Fruit fly (Drosophila melanogaster) whole organism, embryonic: ENCODE results near the gene loqs.

Source experiments
- Ada2b ChIP-seq: fragments of 200-800 bp; sonication (Bioruptor generic); IDR thresholded peaks from 2 replicates; pipeline ENCODE4 v1.3.6; 2022; ENCODE audit warnings: missing biosample characterization, missing genetic modification characterization
- Antp ChIP-seq: fragments of 200-800 bp; sonication (Bioruptor generic); optimal IDR thresholded peaks from 3 replicates; lab custom pipeline; 2016; ENCODE audit warnings: missing biosample characterization, missing genetic modification characterization
- Bgb ChIP-seq: fragments of 200-800 bp; sonication (Bioruptor generic); IDR thresholded peaks from 2 replicates; pipeline ENCODE4 v1.3.6; 2022; ENCODE audit warnings: missing biosample characterization, missing genetic modification characterization; ENCODE audit not compliant: partially characterized antibody
- CG10321 ChIP-seq: fragments of 200-800 bp; sonication (Bioruptor generic); IDR thresholded peaks from 2 replicates; pipeline ENCODE4 v1.3.6; 2022; ENCODE audit warnings: missing biosample characterization, missing genetic modification characterization
- CG10565 ChIP-seq: fragments of 200-800 bp; sonication (Bioruptor generic); optimal IDR thresholded peaks from 3 replicates; lab custom pipeline; 2016; ENCODE audit warnings: missing biosample characterization, mild to moderate bottlenecking, missing genetic modification characterization
- CG10654 ChIP-seq: fragments of 200-800 bp; sonication (Bioruptor generic); optimal IDR thresholded peaks from 2 replicates; lab custom pipeline; 2016; ENCODE audit warnings: missing biosample characterization, missing genetic modification characterization
- CG11085 ChIP-seq: fragments of 200-800 bp; sonication (Bioruptor generic); IDR thresholded peaks from 2 replicates; pipeline ENCODE4 v1.3.6; 2022; ENCODE audit warnings: missing biosample characterization, missing genetic modification characterization
- CG13287 ChIP-seq: fragments of 200-800 bp; sonication (Bioruptor generic); IDR thresholded peaks from 2 replicates; pipeline ENCODE4 v1.3.6; 2022; ENCODE audit warnings: missing biosample characterization, missing genetic modification characterization; ENCODE audit not compliant: partially characterized antibody
- CG13296 ChIP-seq: fragments of 200-800 bp; sonication (Bioruptor generic); optimal IDR thresholded peaks from 3 replicates; lab custom pipeline; 2018; ENCODE audit warnings: missing biosample characterization, mild to moderate bottlenecking, missing genetic modification characterization
- CG15601 ChIP-seq: fragments of 200-800 bp; sonication (Bioruptor generic); optimal IDR thresholded peaks from 3 replicates; lab custom pipeline; 2019; ENCODE audit warnings: missing biosample characterization, mild to moderate bottlenecking, missing genetic modification characterization, moderate library complexity
- CG17612 ChIP-seq: fragments of 200-800 bp; sonication (Bioruptor generic); IDR thresholded peaks from 2 replicates; pipeline ENCODE4 v1.3.6; 2022; ENCODE audit warnings: missing biosample characterization, missing genetic modification characterization
- CG2199 ChIP-seq: fragments of 200-800 bp; sonication (Bioruptor generic); IDR thresholded peaks from 3 replicates; pipeline ENCODE4 v1.3.6; 2022; ENCODE audit warnings: missing biosample characterization, missing genetic modification characterization
- CG2678 ChIP-seq: fragments of 200-800 bp; sonication (Bioruptor generic); optimal IDR thresholded peaks from 3 replicates; lab custom pipeline; 2019; ENCODE audit warnings: missing biosample characterization, mild to moderate bottlenecking, missing genetic modification characterization, moderate library complexity
- CG30020 ChIP-seq: fragments of 200-800 bp; optimal IDR thresholded peaks from 2 replicates; lab custom pipeline; 2019; ENCODE audit warnings: missing biosample characterization, mild to moderate bottlenecking, missing genetic modification characterization, moderate library complexity
- CG31441 ChIP-seq: fragments of 200-800 bp; sonication (Bioruptor generic); IDR thresholded peaks from 2 replicates; pipeline ENCODE4 v1.3.6; 2022; ENCODE audit warnings: missing biosample characterization, missing genetic modification characterization
- CG32767 ChIP-seq: fragments of 200-800 bp; sonication (Bioruptor generic); IDR thresholded peaks from 2 replicates; pipeline ENCODE4 v1.3.6; 2022; ENCODE audit warnings: missing biosample characterization, missing genetic modification characterization
- CG4707 ChIP-seq: fragments of 200-800 bp; sonication (Bioruptor generic); optimal IDR thresholded peaks from 2 replicates; lab custom pipeline; 2018; ENCODE audit warnings: missing biosample characterization, mild to moderate bottlenecking, missing genetic modification characterization, moderate library complexity
- CG6272 ChIP-seq: fragments of 200-800 bp; sonication (Bioruptor generic); IDR thresholded peaks from 2 replicates; pipeline ENCODE4 v1.3.6; 2022; ENCODE audit warnings: missing biosample characterization, missing genetic modification characterization
- CG6689 ChIP-seq: fragments of 200-800 bp; sonication (Bioruptor generic); IDR thresholded peaks from 2 replicates; pipeline ENCODE4 v1.3.6; 2022; ENCODE audit warnings: missing biosample characterization, missing genetic modification characterization
- CG6791 ChIP-seq: fragments of 200-800 bp; sonication (Bioruptor generic); IDR thresholded peaks from 3 replicates; pipeline ENCODE4 v1.3.6; 2022; ENCODE audit warnings: missing biosample characterization, missing genetic modification characterization; ENCODE audit not compliant: partially characterized antibody
- E2f1 ChIP-seq: fragments of 200-800 bp; sonication (Bioruptor generic); IDR thresholded peaks from 2 replicates; pipeline ENCODE4 v1.3.6; 2022; ENCODE audit warnings: missing biosample characterization, missing genetic modification characterization
- Fer1 ChIP-seq: fragments of 200-800 bp; sonication (Bioruptor generic); optimal IDR thresholded peaks from 2 replicates; lab custom pipeline; 2017; ENCODE audit warnings: missing biosample characterization, mild to moderate bottlenecking, missing genetic modification characterization
- Fer3 ChIP-seq: fragments of 200-800 bp; sonication (Bioruptor generic); optimal IDR thresholded peaks from 2 replicates; lab custom pipeline; 2018; ENCODE audit warnings: missing biosample characterization, mild to moderate bottlenecking, missing genetic modification characterization, moderate library complexity
- HLHmδ ChIP-seq: fragments of 200-800 bp; sonication (Bioruptor generic); optimal IDR thresholded peaks from 2 replicates; lab custom pipeline; 2018; ENCODE audit warnings: missing biosample characterization, mild to moderate bottlenecking, missing genetic modification characterization, moderate library complexity
- Kr ChIP-seq: fragments of 200-800 bp; sonication (Bioruptor generic); optimal IDR thresholded peaks from 2 replicates; lab custom pipeline; 2017; ENCODE audit warnings: missing biosample characterization, mild to moderate bottlenecking, missing genetic modification characterization
- Oaz ChIP-seq: fragments of 200-800 bp; sonication (Bioruptor generic); IDR thresholded peaks from 2 replicates; pipeline ENCODE4 v1.3.6; 2022; ENCODE audit warnings: missing biosample characterization, missing genetic modification characterization
- Opbp ChIP-seq: fragments of 200-800 bp; sonication (Bioruptor generic); IDR thresholded peaks from 3 replicates; pipeline ENCODE4 v1.3.6; 2022; ENCODE audit warnings: missing biosample characterization, missing genetic modification characterization; ENCODE audit not compliant: partially characterized antibody
- Ravus ChIP-seq: fragments of 200-800 bp; sonication (Bioruptor generic); IDR thresholded peaks from 2 replicates; pipeline ENCODE4 v1.3.6; 2022; ENCODE audit warnings: missing biosample characterization, missing genetic modification characterization
- Taf1 ChIP-seq: fragments of 200-800 bp; sonication (Bioruptor generic); IDR thresholded peaks from 2 replicates; pipeline ENCODE4 v1.3.6; 2022; ENCODE audit warnings: missing biosample characterization, missing genetic modification characterization
- Xbp1 ChIP-seq: fragments of 200-800 bp; sonication (Bioruptor generic); optimal IDR thresholded peaks from 3 replicates; lab custom pipeline; 2016; ENCODE audit warnings: missing biosample characterization, mild to moderate bottlenecking, missing genetic modification characterization
- Xrp1 ChIP-seq: fragments of 200-800 bp; sonication (Bioruptor generic); IDR thresholded peaks from 2 replicates; pipeline ENCODE4 v1.3.6; 2022; ENCODE audit warnings: missing biosample characterization, missing genetic modification characterization
- amos ChIP-seq: fragments of 200-800 bp; sonication (Bioruptor generic); IDR thresholded peaks from 2 replicates; pipeline ENCODE4 v1.3.6; 2022; ENCODE audit warnings: missing biosample characterization, missing genetic modification characterization; ENCODE audit not compliant: partially characterized antibody
- aop ChIP-seq: fragments of 200-800 bp; sonication (Bioruptor generic); IDR thresholded peaks from 2 replicates; pipeline ENCODE4 v1.3.6; 2022; ENCODE audit warnings: missing biosample characterization, missing genetic modification characterization
- ash1 ChIP-seq: fragments of 200-800 bp; sonication (Bioruptor generic); optimal IDR thresholded peaks from 2 replicates; lab custom pipeline; 2018; ENCODE audit warnings: missing biosample characterization, mild to moderate bottlenecking, missing genetic modification characterization
- bigmax ChIP-seq: fragments of 200-800 bp; sonication (Bioruptor generic); optimal IDR thresholded peaks from 2 replicates; lab custom pipeline; 2018; ENCODE audit warnings: missing biosample characterization, mild to moderate bottlenecking, missing genetic modification characterization
- cas ChIP-seq: fragments of 200-800 bp; sonication (Bioruptor generic); IDR thresholded peaks from 2 replicates; pipeline ENCODE4 v1.3.6; 2022; ENCODE audit warnings: missing biosample characterization, missing genetic modification characterization
- dmrt11E ChIP-seq: fragments of 200-800 bp; sonication (Bioruptor generic); optimal IDR thresholded peaks from 3 replicates; lab custom pipeline; 2018; ENCODE audit warnings: missing biosample characterization, mild to moderate bottlenecking, missing genetic modification characterization, moderate library complexity
- gro ChIP-seq: fragments of 200-800 bp; sonication (Bioruptor generic); optimal IDR thresholded peaks from 2 replicates; lab custom pipeline; 2016; ENCODE audit warnings: missing biosample characterization, missing genetic modification characterization
- insv ChIP-seq, 2 experiments: fragments of 200-800 bp; sonication (Bioruptor generic); optimal IDR thresholded peaks; 3 replicates each; lab custom pipeline; 2016 to 2018; ENCODE audit warnings: missing biosample characterization in 2 of 2, missing genetic modification characterization in 2 of 2
- lab ChIP-seq: fragments of 200-800 bp; sonication (Bioruptor generic); optimal IDR thresholded peaks from 3 replicates; lab custom pipeline; 2017; ENCODE audit warnings: missing biosample characterization, missing genetic modification characterization, mild to moderate bottlenecking, moderate library complexity, missing genetic modification reagents
- lbe ChIP-seq: fragments of 200-800 bp; sonication (Bioruptor generic); optimal IDR thresholded peaks from 2 replicates; lab custom pipeline; 2016; ENCODE audit warnings: missing biosample characterization, mild to moderate bottlenecking, missing genetic modification characterization
- lilli ChIP-seq: fragments of 200-800 bp; sonication (Bioruptor generic); optimal IDR thresholded peaks from 3 replicates; lab custom pipeline; 2016; ENCODE audit warnings: missing biosample characterization, missing genetic modification characterization
- maf-S ChIP-seq: fragments of 200-800 bp; sonication (Bioruptor generic); optimal IDR thresholded peaks from 2 replicates; lab custom pipeline; 2016; ENCODE audit warnings: missing biosample characterization, missing genetic modification characterization
- p53 ChIP-seq: fragments of 200-800 bp; sonication (Bioruptor generic); optimal IDR thresholded peaks from 2 replicates; lab custom pipeline; 2016; ENCODE audit warnings: missing biosample characterization, missing genetic modification characterization
- sisA ChIP-seq: fragments of 200-800 bp; sonication (Bioruptor generic); IDR thresholded peaks from 2 replicates; pipeline ENCODE4 v1.3.6; 2022; ENCODE audit warnings: missing biosample characterization, missing genetic modification characterization
- slbo ChIP-seq: fragments of 200-800 bp; sonication (Bioruptor generic); IDR thresholded peaks from 2 replicates; pipeline ENCODE4 v1.3.6; 2022; ENCODE audit warnings: missing biosample characterization, missing genetic modification characterization
- tna ChIP-seq: fragments of 200-800 bp; sonication (Bioruptor generic); IDR thresholded peaks from 2 replicates; pipeline ENCODE4 v1.3.6; 2022; ENCODE audit warnings: missing biosample characterization, missing genetic modification characterization; ENCODE audit not compliant: partially characterized antibody
- trem ChIP-seq: fragments of 200-800 bp; optimal IDR thresholded peaks from 3 replicates; lab custom pipeline; 2019; ENCODE audit warnings: missing biosample characterization, mild to moderate bottlenecking, missing genetic modification characterization, moderate library complexity
- tup ChIP-seq: fragments of 200-800 bp; sonication (Bioruptor generic); optimal IDR thresholded peaks from 2 replicates; lab custom pipeline; 2016; ENCODE audit warnings: missing biosample characterization, mild to moderate bottlenecking, missing genetic modification characterization, moderate library complexity
- vnd ChIP-seq: fragments of 200-800 bp; sonication (Bioruptor generic); IDR thresholded peaks from 3 replicates; pipeline ENCODE4 v1.3.6; 2022; ENCODE audit warnings: missing biosample characterization, missing genetic modification characterization; ENCODE audit not compliant: partially characterized antibody

loqs gene

DNA sequence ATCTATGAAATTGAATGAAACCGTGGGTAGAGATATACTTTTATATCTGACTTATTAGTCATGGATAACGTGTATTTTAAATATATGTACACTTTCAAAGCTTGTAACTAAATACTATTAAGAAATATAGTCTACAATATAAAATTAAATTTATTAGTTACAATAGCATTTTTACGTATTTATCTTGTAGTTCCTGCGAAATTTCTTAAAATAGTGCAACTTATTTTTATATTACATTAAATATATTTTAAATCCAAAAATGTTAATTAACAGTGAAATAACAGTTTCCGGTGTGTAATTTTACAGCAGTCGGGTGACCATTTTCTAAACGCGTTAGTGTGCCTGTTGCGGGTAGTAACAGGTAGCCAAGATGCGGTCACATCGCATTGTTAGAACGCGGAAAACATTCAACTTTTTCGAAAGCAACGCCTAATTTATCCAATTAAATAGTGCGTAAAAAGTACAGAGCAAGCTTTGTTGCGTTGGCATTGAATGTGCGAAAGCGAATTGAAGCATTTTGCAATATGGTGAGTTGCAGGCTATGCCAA, 16.2 kb downstream of the loqs start, which contains the start of the genes CG10859 and CG7110 (continued):
- no peak for TF ChIP-seq tup
- no peak for TF ChIP-seq CG13287 (GFP tag; lab: Robert Waterston, UW)
- TF ChIP-seq Oaz (GFP tag; lab: Robert Waterston, UW) = 0 out of 2 replicates have a peak, but pooled peaks have one; percentile 32
- no peak for TF ChIP-seq CG6791 (GFP tag; lab: Robert Waterston, UW)
- TF ChIP-seq Ravus (GFP tag; lab: Robert Waterston, UW) = no peak
- TF ChIP-seq CG13296 (GFP tag; lab: Kevin White, UChicago) = peak; percentile 71
- no peak for TF ChIP-seq Kr (GFP tag; lab: Kevin White, UChicago)
- TF ChIP-seq CG10565 = no peak
- TF ChIP-seq ash1 (GFP tag; lab: Kevin White, UChicago) = peak; percentile 46
- peak; percentile 77 for TF ChIP-seq Fer1 (GFP tag; lab: Kevin White, UChicago)
- no peak for TF ChIP-seq Taf1 (GFP tag; lab: Robert Waterston, UW)
- TF ChIP-seq insv (GFP tag; optimal IDR thresholded peaks at IDR 0.05; lab: Kevin White, UChicago) = peak in 1 of 2 experiments; percentile 50
- no peak for TF ChIP-seq Antp (GFP tag; lab: Kevin White, UChicago)
- TF ChIP-seq CG30020 (tag; lab: Kevin White, UChicago) = peak; percentile 33
- peak; percentile 62 for TF ChIP-seq HLHmδ (GFP tag; lab: Kevin White, UChicago)
- peak; percentile 81 for TF ChIP-seq lab (GFP tag; lab: Kevin White, UChicago)
- no peak for TF ChIP-seq Ada2b (GFP tag; lab: Robert Waterston, UW)
- TF ChIP-seq bigmax (GFP tag; lab: Kevin White, UChicago) = no peak
- TF ChIP-seq CG17612 (GFP tag; lab: Robert Waterston, UW) = no peak
- peak; percentile 63 for TF ChIP-seq Fer3 (tag; lab: Kevin White, UChicago)
- TF ChIP-seq CG10654 = peak; percentile 18
- peak; percentile 31 for TF ChIP-seq dmrt11E
- TF ChIP-seq CG32767 (GFP tag; lab: Robert Waterston, UW) = no peak
- TF ChIP-seq CG6689 (GFP tag; lab: Robert Waterston, UW) = no peak
- peak; percentile 43 for TF ChIP-seq CG4707 (GFP tag; lab: Kevin White, UChicago)
- TF ChIP-seq lilli (GFP tag; lab: Kevin White, UChicago) = no peak
- TF ChIP-seq CG11085 (GFP tag; lab: Robert Waterston, UW) = no peak
- no peak for TF ChIP-seq E2f1 (GFP tag; lab: Robert Waterston, UW)
- peak; percentile 21 for TF ChIP-seq gro (GFP tag; lab: Kevin White, UChicago)
- no peak for TF ChIP-seq maf-S
- TF ChIP-seq CG31441 (GFP tag; lab: Robert Waterston, UW) = peak; percentile 55; the same call in 1 of the 2 replicates
- TF ChIP-seq slbo (GFP tag; lab: Robert Waterston, UW) = no peak
- TF ChIP-seq cas (GFP tag; lab: Robert Waterston, UW) = no peak
- peak; percentile 56 for TF ChIP-seq trem
- no peak for TF ChIP-seq Opbp (GFP tag; lab: Robert Waterston, UW)
- no peak for TF ChIP-seq p53 (GFP tag; lab: Kevin White, UChicago)
- TF ChIP-seq CG15601 (tag; lab: Kevin White, UChicago) = peak; percentile 33
- TF ChIP-seq Xrp1 = no peak
- TF ChIP-seq CG10321 = no peak
- TF ChIP-seq vnd (GFP tag; lab: Robert Waterston, UW) = no peak
- peak; percentile 4 for TF ChIP-seq Xbp1 (GFP tag; lab: Kevin White, UChicago)
- TF ChIP-seq CG6272 = no peak
- peak; percentile 29; the same call in 1 of the 2 replicates for TF ChIP-seq Bgb (GFP tag; lab: Robert Waterston, UW)
- no peak for TF ChIP-seq CG2199
- TF ChIP-seq sisA (GFP tag; lab: Robert Waterston, UW) = no peak
- peak; percentile 30; the same call in 1 of the 2 replicates for TF ChIP-seq amos (GFP tag; lab: Robert Waterston, UW)
- TF ChIP-seq tna (GFP tag; lab: Robert Waterston, UW) = no peak
- no peak for TF ChIP-seq lbe (GFP tag; lab: Kevin White, UChicago)
- TF ChIP-seq aop (GFP tag; lab: Robert Waterston, UW) = 0 out of 2 replicates have a peak, but pooled peaks have one; percentile 9
- peak; percentile 43 for TF ChIP-seq CG2678 (tag; lab: Kevin White, UChicago)
